Worm (Caenorhabditis elegans): ENCODE data around the gene gst-1.

DNA sequence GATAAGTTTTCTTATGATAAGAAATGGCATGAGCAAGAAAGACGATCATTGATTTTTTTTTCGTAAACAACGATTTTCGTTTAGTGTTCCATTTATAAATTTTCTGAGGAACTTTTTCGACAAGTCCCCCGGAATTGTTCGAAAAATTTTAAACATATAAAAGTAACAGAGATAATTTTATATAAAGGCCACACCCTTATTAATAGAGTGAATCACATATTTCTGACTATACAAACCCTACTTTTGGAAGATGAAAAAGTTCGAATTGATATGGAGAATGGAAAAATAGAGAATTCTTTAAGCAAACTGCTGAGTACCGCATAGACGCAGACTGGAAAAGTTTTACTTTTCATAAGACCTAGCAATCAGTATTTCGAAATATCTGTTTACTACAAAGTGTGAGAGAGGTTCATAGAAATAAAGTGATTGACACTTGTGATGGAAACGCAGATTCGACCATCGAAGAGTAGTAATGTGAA is 8.0 kb upstream of the gst-1 start:
- TF ChIP-seq med-1 (GFP tag; optimal IDR thresholded peaks at IDR 0.05; ENCODE audit: insufficient read depth) (no peak), tab-1 (GFP tag; IDR thresholded peaks at IDR 0.05) (no peak), klf-2 (GFP tag; conservative IDR thresholded peaks at IDR 0.05) (no peak), ztf-23 (GFP tag; IDR thresholded peaks at IDR 0.05) (no peak), flt-1 (GFP tag; IDR thresholded peaks at IDR 0.05) (no peak), ztf-29 (GFP tag; IDR thresholded peaks at IDR 0.05) (no peak)
